Fruit fly (Drosophila melanogaster) whole organism, embryonic: ENCODE results near the gene CG33230.

ENCODE experiments used
- Ada2b ChIP-seq: fragments of 200-800 bp; sonication (Bioruptor generic); IDR thresholded peaks from 2 replicates; pipeline ENCODE4 v1.3.6; 2022; ENCODE audit warnings: missing biosample characterization, missing genetic modification characterization
- BEAF-32 ChIP-seq: fragments of 200-800 bp; sonication (Bioruptor generic); optimal IDR thresholded peaks from 3 replicates; lab custom pipeline; 2017; ENCODE audit warnings: missing biosample characterization, missing genetic modification characterization, mild to moderate bottlenecking, moderate library complexity, missing genetic modification reagents
- CG12942 ChIP-seq: fragments of 200-800 bp; sonication (Bioruptor generic); optimal IDR thresholded peaks from 3 replicates; lab custom pipeline; 2016; ENCODE audit warnings: missing biosample characterization, missing genetic modification characterization
- CG13775 ChIP-seq: fragments of 200-800 bp; sonication (Bioruptor generic); optimal IDR thresholded peaks from 3 replicates; lab custom pipeline; 2017; ENCODE audit warnings: missing biosample characterization, mild to moderate bottlenecking, missing genetic modification characterization
- CG15696 ChIP-seq: fragments of 200-800 bp; sonication (Bioruptor generic); optimal IDR thresholded peaks from 2 replicates; lab custom pipeline; 2019; ENCODE audit warnings: missing biosample characterization, mild to moderate bottlenecking, missing genetic modification characterization, moderate library complexity
- CG16815 ChIP-seq: fragments of 200-800 bp; sonication (Bioruptor generic); optimal IDR thresholded peaks from 3 replicates; lab custom pipeline; 2017; ENCODE audit warnings: missing biosample characterization, mild to moderate bottlenecking, missing genetic modification characterization
- CG4282 ChIP-seq: fragments of 200-800 bp; sonication (Bioruptor generic); optimal IDR thresholded peaks from 2 replicates; lab custom pipeline; 2016; ENCODE audit warnings: missing biosample characterization, missing genetic modification characterization
- CG4360 ChIP-seq: fragments of 200-800 bp; sonication (Bioruptor generic); IDR thresholded peaks from 2 replicates; pipeline ENCODE4 v1.3.6; 2022; ENCODE audit warnings: missing biosample characterization, missing genetic modification characterization
- CG4404 ChIP-seq: fragments of 200-800 bp; sonication (Bioruptor generic); IDR thresholded peaks from 2 replicates; pipeline ENCODE4 v1.3.6; 2022; ENCODE audit warnings: missing biosample characterization, missing genetic modification characterization
- CG4617 ChIP-seq: fragments of 200-800 bp; sonication (Bioruptor generic); optimal IDR thresholded peaks from 3 replicates; lab custom pipeline; 2016; ENCODE audit warnings: missing biosample characterization, missing genetic modification characterization, borderline replicate concordance
- CG6854 ChIP-seq: fragments of 200-800 bp; sonication (Bioruptor generic); optimal IDR thresholded peaks from 3 replicates; lab custom pipeline; 2017; ENCODE audit warnings: missing biosample characterization, mild to moderate bottlenecking, missing genetic modification characterization
- CG7839 ChIP-seq: fragments of 200-800 bp; sonication (Bioruptor generic); optimal IDR thresholded peaks from 3 replicates; lab custom pipeline; 2018; ENCODE audit warnings: missing biosample characterization, mild to moderate bottlenecking, missing genetic modification characterization, moderate library complexity
- CG9797 ChIP-seq: fragments of 200-800 bp; sonication (Bioruptor generic); optimal IDR thresholded peaks from 3 replicates; lab custom pipeline; 2018; ENCODE audit warnings: missing biosample characterization, mild to moderate bottlenecking, missing genetic modification characterization
- CG9932 ChIP-seq: fragments of 200-800 bp; sonication (Bioruptor generic); IDR thresholded peaks from 2 replicates; pipeline ENCODE4 v1.3.6; 2022; ENCODE audit warnings: missing biosample characterization, missing genetic modification characterization
- CHES-1-like ChIP-seq: fragments of 200-800 bp; sonication (Bioruptor generic); optimal IDR thresholded peaks from 2 replicates; lab custom pipeline; 2016; ENCODE audit warnings: missing biosample characterization, missing genetic modification characterization
- Dbx ChIP-seq: fragments of 200-800 bp; sonication (Bioruptor generic); IDR thresholded peaks from 3 replicates; pipeline ENCODE4 v1.3.6; 2022; ENCODE audit warnings: missing biosample characterization, missing genetic modification characterization
- Hand ChIP-seq: fragments of 200-800 bp; sonication (Bioruptor generic); optimal IDR thresholded peaks from 2 replicates; lab custom pipeline; 2017; ENCODE audit warnings: mild to moderate bottlenecking, missing biosample characterization, missing genetic modification reagents, missing genetic modification characterization
- HmgZ ChIP-seq: fragments of 200-800 bp; sonication (Bioruptor generic); optimal IDR thresholded peaks from 2 replicates; lab custom pipeline; 2018; ENCODE audit warnings: missing biosample characterization, mild to moderate bottlenecking, missing genetic modification characterization
- Hr39 ChIP-seq: fragments of >200 bp; optimal IDR thresholded peaks from 2 replicates; lab custom pipeline; 2017
- Med ChIP-seq: fragments of 200-800 bp; sonication (Bioruptor generic); peaks from one replicate; lab custom pipeline; 2016; ENCODE audit warnings: missing biosample characterization, missing genetic modification characterization, mild to moderate bottlenecking, inconsistent platforms, moderate library complexity
- Meics ChIP-seq: fragments of 200-800 bp; sonication (Bioruptor generic); optimal IDR thresholded peaks from 2 replicates; lab custom pipeline; 2017; ENCODE audit warnings: missing biosample characterization, mild to moderate bottlenecking, missing genetic modification characterization
- NC2α ChIP-seq: fragments of 200-800 bp; sonication (Bioruptor generic); optimal IDR thresholded peaks from 2 replicates; lab custom pipeline; 2016; ENCODE audit warnings: missing biosample characterization, missing genetic modification characterization
- Poxn ChIP-seq: fragments of 200-800 bp; sonication (Bioruptor generic); IDR thresholded peaks from 2 replicates; pipeline ENCODE4 v1.3.6; 2022; ENCODE audit warnings: missing biosample characterization, missing genetic modification characterization
- Rfx ChIP-seq: fragments of 200-800 bp; sonication (Bioruptor generic); IDR thresholded peaks from 2 replicates; pipeline ENCODE4 v1.3.6; 2022; ENCODE audit warnings: missing biosample characterization, missing genetic modification characterization
- Scr ChIP-seq: fragments of 200-800 bp; sonication (Bioruptor generic); IDR thresholded peaks from 2 replicates; pipeline ENCODE4 v1.3.6; 2022; ENCODE audit warnings: missing biosample characterization, missing genetic modification characterization; ENCODE audit not compliant: partially characterized antibody
- Side ChIP-seq: fragments of 200-800 bp; sonication (Bioruptor generic); optimal IDR thresholded peaks from 2 replicates; lab custom pipeline; 2016; ENCODE audit warnings: missing biosample characterization, missing genetic modification characterization
- Sin3A ChIP-seq: fragments of >200 bp; optimal IDR thresholded peaks from 2 replicates; lab custom pipeline; 2018
- Sry-β ChIP-seq: fragments of 200-800 bp; sonication (Bioruptor generic); optimal IDR thresholded peaks from 2 replicates; lab custom pipeline; 2018; ENCODE audit warnings: missing biosample characterization, mild to moderate bottlenecking, missing genetic modification characterization, moderate library complexity
- bcd ChIP-seq: fragments of 200-800 bp; sonication (Bioruptor generic); optimal IDR thresholded peaks from 2 replicates; lab custom pipeline; 2017; ENCODE audit warnings: missing biosample characterization, mild to moderate bottlenecking, missing genetic modification characterization
- dati ChIP-seq: fragments of 200-800 bp; sonication (Bioruptor generic); IDR thresholded peaks from 2 replicates; pipeline ENCODE4 v1.3.6; 2022; ENCODE audit warnings: missing biosample characterization, missing genetic modification characterization
- dmrt11E ChIP-seq: fragments of 200-800 bp; sonication (Bioruptor generic); optimal IDR thresholded peaks from 3 replicates; lab custom pipeline; 2018; ENCODE audit warnings: missing biosample characterization, mild to moderate bottlenecking, missing genetic modification characterization, moderate library complexity
- emc ChIP-seq: fragments of 200-800 bp; sonication (Bioruptor generic); optimal IDR thresholded peaks from 2 replicates; lab custom pipeline; 2016; ENCODE audit warnings: missing biosample characterization, missing genetic modification characterization
- ftz-f1 ChIP-seq: fragments of 200-800 bp; sonication (Bioruptor generic); optimal IDR thresholded peaks from 2 replicates; lab custom pipeline; 2016; ENCODE audit warnings: missing biosample characterization, missing genetic modification characterization
- gfzf ChIP-seq: fragments of 200-800 bp; sonication (Bioruptor generic); optimal IDR thresholded peaks from 2 replicates; lab custom pipeline; 2016; ENCODE audit warnings: missing biosample characterization, mild to moderate bottlenecking, missing genetic modification characterization, moderate library complexity
- grn ChIP-seq: fragments of 200-800 bp; sonication (Bioruptor generic); optimal IDR thresholded peaks from 3 replicates; lab custom pipeline; 2017; ENCODE audit warnings: missing biosample characterization, missing genetic modification characterization
- ham ChIP-seq: fragments of 200-800 bp; sonication (Bioruptor generic); IDR thresholded peaks from 2 replicates; pipeline ENCODE4 v1.3.6; 2022; ENCODE audit warnings: missing biosample characterization, missing genetic modification characterization
- hbn ChIP-seq: fragments of 200-800 bp; sonication (Bioruptor generic); IDR thresholded peaks from 2 replicates; pipeline ENCODE4 v1.3.6; 2022; ENCODE audit warnings: missing biosample characterization, missing genetic modification characterization; ENCODE audit not compliant: partially characterized antibody
- hth ChIP-seq: fragments of >200 bp; optimal IDR thresholded peaks from 2 replicates; lab custom pipeline; 2017; ENCODE audit warnings: inconsistent platforms
- lola ChIP-seq, 3 experiments: fragments of >200 bp in 2 of 3; fragments of 200-800 bp in 1 of 3; sonication (Bioruptor generic) in 1 of 3; optimal IDR thresholded peaks; 2 replicates each; lab custom pipeline; 2017 to 2019; ENCODE audit warnings: missing biosample characterization in 3 of 3, missing genetic modification characterization in 3 of 3, mild to moderate bottlenecking in 1 of 3, moderate library complexity in 1 of 3
- lov ChIP-seq, 2 experiments: fragments of 200-800 bp in 1 of 2; fragments of >200 bp in 1 of 2; sonication (Bioruptor generic) in 1 of 2; IDR thresholded peaks in 1 of 2; optimal IDR thresholded peaks in 1 of 2; 2 replicates in 1 of 2; 3 replicates in 1 of 2; pipeline versions ENCODE4 v1.3.6 to Lab custom; 2017 to 2022; ENCODE audit warnings: missing biosample characterization in 1 of 2, missing genetic modification characterization in 1 of 2
- maf-S ChIP-seq: fragments of 200-800 bp; sonication (Bioruptor generic); optimal IDR thresholded peaks from 2 replicates; lab custom pipeline; 2016; ENCODE audit warnings: missing biosample characterization, missing genetic modification characterization
- nerfin-1 ChIP-seq: fragments of 200-800 bp; sonication (Bioruptor generic); optimal IDR thresholded peaks from 3 replicates; lab custom pipeline; 2019; ENCODE audit warnings: missing biosample characterization, mild to moderate bottlenecking, missing genetic modification characterization, moderate library complexity
- pita ChIP-seq: fragments of 200-800 bp; sonication (Bioruptor generic); optimal IDR thresholded peaks from 2 replicates; lab custom pipeline; 2017; ENCODE audit warnings: missing biosample characterization, mild to moderate bottlenecking, missing genetic modification characterization
- slp2 ChIP-seq: fragments of 200-800 bp; sonication (Bioruptor generic); optimal IDR thresholded peaks from 2 replicates; lab custom pipeline; 2016; ENCODE audit warnings: missing biosample characterization, missing genetic modification characterization
- sqz ChIP-seq: fragments of 200-800 bp; sonication (Bioruptor generic); optimal IDR thresholded peaks from 3 replicates; lab custom pipeline; 2018; ENCODE audit warnings: missing biosample characterization, mild to moderate bottlenecking, missing genetic modification characterization
- sug ChIP-seq: fragments of 200-800 bp; optimal IDR thresholded peaks from 2 replicates; lab custom pipeline; 2019; ENCODE audit warnings: missing biosample characterization, mild to moderate bottlenecking, missing genetic modification characterization, moderate library complexity
- vfl ChIP-seq: fragments of 200-800 bp; sonication (Bioruptor generic); optimal IDR thresholded peaks from 2 replicates; lab custom pipeline; 2016; ENCODE audit warnings: missing biosample characterization, missing genetic modification characterization
- vnd ChIP-seq: fragments of 200-800 bp; sonication (Bioruptor generic); IDR thresholded peaks from 3 replicates; pipeline ENCODE4 v1.3.6; 2022; ENCODE audit warnings: missing biosample characterization, missing genetic modification characterization; ENCODE audit not compliant: partially characterized antibody
- vvl ChIP-seq: fragments of 200-800 bp; sonication (Bioruptor generic); IDR thresholded peaks from 2 replicates; pipeline ENCODE4 v1.3.6; 2022; ENCODE audit warnings: missing biosample characterization, missing genetic modification characterization
- zfh1 ChIP-seq: fragments of 200-800 bp; sonication (Bioruptor generic); IDR thresholded peaks from 3 replicates; pipeline ENCODE4 v1.3.6; 2022; ENCODE audit warnings: missing biosample characterization, missing genetic modification characterization

CG33230 gene

dm6 chr3L:1576489-1577106 is 41.6 kb upstream of the CG33230 start, which contains the start of gene CG13917 (continued):
- peak; percentile 34 for TF ChIP-seq HmgZ
- no peak for TF ChIP-seq ham
- peak; percentile 18 for TF ChIP-seq Sin3A (lab: Kevin White, UChicago)
- peak; percentile 98 for TF ChIP-seq CG9797 (GFP tag; lab: Kevin White, UChicago)
- no peak for TF ChIP-seq Poxn (GFP tag; lab: Robert Waterston, UW)
- TF ChIP-seq Scr (GFP tag; lab: Robert Waterston, UW) = 0 out of 2 replicates have a peak, but pooled peaks have one; percentile 19
- TF ChIP-seq CG4282 = no peak
- TF ChIP-seq Side (GFP tag; lab: Kevin White, UChicago) = peak; percentile 5
- peak; percentile 30 for TF ChIP-seq bcd (GFP tag; lab: Kevin White, UChicago)
- TF ChIP-seq sqz (GFP tag; lab: Kevin White, UChicago) = peak; percentile 19
- no peak for TF ChIP-seq maf-S
- 0 out of 2 replicates have a peak, but pooled peaks have one; percentile 25 for TF ChIP-seq hbn (GFP tag; lab: Robert Waterston, UW)
- TF ChIP-seq Dbx (GFP tag; lab: Robert Waterston, UW) = no peak
- peak; percentile 65 for TF ChIP-seq pita (GFP tag; lab: Kevin White, UChicago)
- no peak for TF ChIP-seq dati (GFP tag; lab: Robert Waterston, UW)
- no peak for TF ChIP-seq Hand (GFP tag; lab: Kevin White, UChicago)
- TF ChIP-seq vnd = no peak
- TF ChIP-seq CG6854 (GFP tag; lab: Kevin White, UChicago) = no peak
- no peak for TF ChIP-seq zfh1
- TF ChIP-seq Rfx (GFP tag; lab: Robert Waterston, UW) = 0 out of 2 replicates have a peak, but pooled peaks have one; percentile 15
- no peak for TF ChIP-seq dmrt11E (tag; lab: Kevin White, UChicago)
- TF ChIP-seq Meics (GFP tag; lab: Kevin White, UChicago) = no peak
- TF ChIP-seq vvl (GFP tag; lab: Robert Waterston, UW) = peak; percentile 76
- no peak for TF ChIP-seq ftz-f1 (GFP tag; lab: Kevin White, UChicago)
- no peak for TF ChIP-seq CG15696 (tag; lab: Kevin White, UChicago)
- TF ChIP-seq Sry-β (GFP tag; lab: Kevin White, UChicago) = no peak
- TF ChIP-seq CG4404 = no peak
- peak; percentile 87 for TF ChIP-seq Med (GFP tag; lab: Kevin White, UChicago)
- TF ChIP-seq CG16815 (GFP tag; lab: Kevin White, UChicago) = no peak
- no peak for TF ChIP-seq CHES-1-like
- TF ChIP-seq emc (GFP tag; lab: Kevin White, UChicago) = no peak
- TF ChIP-seq sug (tag; lab: Kevin White, UChicago) = no peak
- peak; percentile 88 for TF ChIP-seq CG4360
- TF ChIP-seq CG12942 = no peak
- 0 out of 2 replicates have a peak, but pooled peaks have one; percentile 14 for TF ChIP-seq CG9932 (GFP tag; lab: Robert Waterston, UW)
- TF ChIP-seq hth (lab: Kevin White, UChicago) = no peak
- TF ChIP-seq CG4617 (GFP tag; lab: Kevin White, UChicago) = peak; percentile 45
- no peak for TF ChIP-seq CG13775
- TF ChIP-seq slp2 (GFP tag; lab: Kevin White, UChicago) = no peak
- no peak for TF ChIP-seq grn (GFP tag; lab: Kevin White, UChicago)
- TF ChIP-seq BEAF-32 (GFP tag; lab: Kevin White, UChicago) = peak; percentile 34
- TF ChIP-seq Hr39 (lab: Kevin White, UChicago) = no peak
- TF ChIP-seq vfl (GFP tag; lab: Kevin White, UChicago) = no peak
- no peak for TF ChIP-seq lov (optimal IDR thresholded peaks at IDR 0.05; lab: Kevin White, UChicago)
- no peak for TF ChIP-seq lov (GFP tag; IDR thresholded peaks at IDR 0.05; lab: Robert Waterston, UW)
- TF ChIP-seq lola (GFP tag; optimal IDR thresholded peaks at IDR 0.05; lab: Kevin White, UChicago) = no peak
- no peak for TF ChIP-seq Ada2b (GFP tag; lab: Robert Waterston, UW)
- TF ChIP-seq nerfin-1 (tag; lab: Kevin White, UChicago) = no peak
- TF ChIP-seq NC2α (GFP tag; lab: Kevin White, UChicago) = no peak
- peak; percentile 98 for TF ChIP-seq gfzf (GFP tag; lab: Kevin White, UChicago)
- no peak for TF ChIP-seq CG7839 (tag; lab: Kevin White, UChicago)
